Fruit fly (Drosophila melanogaster) whole organism: Measurements from ENCODE around the gene CG12541.

Source experiments
- pan ChIP-seq: fragments of >200 bp; optimal IDR thresholded peaks from 2 replicates; lab custom pipeline; 2017
- usp ChIP-seq: fragments of >200 bp; optimal IDR thresholded peaks from 2 replicates; lab custom pipeline; 2017; ENCODE audit warnings: missing biosample characterization, missing genetic modification characterization, mixed read lengths

DNA sequence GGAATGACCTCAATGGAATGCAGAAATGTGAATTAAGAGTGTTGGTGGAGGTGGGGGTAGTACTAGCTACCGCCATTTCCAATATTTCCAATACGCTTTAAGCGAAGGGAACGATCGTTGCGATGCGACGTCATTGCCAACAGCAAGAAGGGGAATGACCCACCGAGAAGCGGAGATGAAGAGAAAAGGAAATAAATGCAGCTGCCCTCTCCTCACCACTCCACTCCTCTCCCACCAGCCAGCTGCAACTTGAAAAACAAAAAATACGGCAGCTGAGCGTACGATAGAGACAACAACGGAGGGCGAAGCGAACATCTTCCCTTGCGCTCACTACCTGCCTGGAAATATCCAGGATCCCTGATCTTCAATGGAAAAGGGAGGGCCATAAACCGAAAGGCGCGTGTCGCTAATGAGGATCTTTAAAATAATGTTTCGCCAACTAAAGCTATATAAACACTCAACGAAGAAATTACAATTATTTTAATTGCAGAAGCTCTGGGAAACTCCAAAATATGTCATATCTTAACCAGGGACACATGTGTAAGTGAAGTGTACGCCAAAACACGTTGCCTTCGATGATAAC lies 30.2 kb upstream of the CG12541 start:
- no peak for TF ChIP-seq pan (lab: Kevin White, UChicago)
- no peak for TF ChIP-seq usp
